Worm (Caenorhabditis elegans) whole organism, L1 larva: ENCODE results near the gene zig-2.

Experiments
- aha-1 ChIP-seq: fragments of 150-350 bp; optimal IDR thresholded peaks from 2 replicates; lab custom pipeline; 2014; ENCODE audit warnings: missing biosample characterization, missing genetic modification characterization
- ceh-88 ChIP-seq: fragments of 200-800 bp; sonication (Bioruptor generic); IDR thresholded peaks from 2 replicates; pipeline ENCODE4 v1.3.6; 2022; ENCODE audit warnings: missing genetic modification characterization, missing compliant biosample characterization
- lin-15B ChIP-seq: fragments of 150-350 bp; sonication (generic microtip); optimal IDR thresholded peaks from 3 replicates; lab custom pipeline; 2014; ENCODE audit warnings: missing biosample characterization, missing genetic modification characterization

DNA sequence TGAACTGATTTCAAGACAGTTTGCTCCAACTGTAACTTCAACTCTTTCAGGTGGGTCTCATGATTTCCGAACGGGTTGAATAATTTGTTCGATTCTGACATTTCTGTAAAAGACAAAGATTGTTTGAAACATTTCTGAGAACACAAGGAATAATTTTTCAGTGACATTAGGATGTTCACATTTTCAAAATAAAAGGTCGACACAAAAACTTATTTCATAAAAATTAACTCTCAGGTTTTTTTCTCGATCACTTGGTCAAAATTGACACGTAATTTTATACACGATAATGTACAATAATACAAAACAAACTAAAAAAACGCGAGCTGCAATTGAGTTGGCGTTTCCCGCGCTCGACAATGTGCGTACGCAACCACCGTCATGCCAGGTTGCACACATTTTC lies 30.1 kb upstream of the zig-2 start, which contains the start of gene rif-1.2:
- TF ChIP-seq lin-15B (tag; lab: Kevin White, UChicago) (no peak), aha-1 (no peak), ceh-88 (GFP tag; lab: Robert Waterston, UW) (no peak)
